Worm (Caenorhabditis elegans) whole organism, L3 larva: ENCODE results near the gene C54D10.13.

Source experiments
- ZK546.5 ChIP-seq: sonication (generic microtip); optimal IDR thresholded peaks from 2 replicates; lab custom pipeline; 2017; ENCODE audit warnings: missing biosample characterization, missing genetic modification characterization
- aly-2 ChIP-seq: fragments of 150-350 bp; optimal IDR thresholded peaks from 2 replicates; lab custom pipeline; 2014; ENCODE audit warnings: missing biosample characterization, missing genetic modification characterization
- nhr-11 ChIP-seq: fragments of 150-350 bp; optimal IDR thresholded peaks from 2 replicates; lab custom pipeline; 2014; ENCODE audit warnings: missing biosample characterization, missing genetic modification characterization
- nhr-237 ChIP-seq: fragments of 150-350 bp; optimal IDR thresholded peaks from 2 replicates; lab custom pipeline; 2014; ENCODE audit warnings: missing biosample characterization, missing genetic modification characterization
- pha-4 ChIP-seq: fragments of 150-350 bp; optimal IDR thresholded peaks from 2 replicates; lab custom pipeline; 2014; ENCODE audit warnings: missing biosample characterization, missing genetic modification reagents, missing genetic modification characterization
- pqm-1 ChIP-seq: fragments of 150-350 bp; optimal IDR thresholded peaks from 2 replicates; lab custom pipeline; 2017; ENCODE audit warnings: missing biosample characterization, missing genetic modification characterization, inconsistent platforms
- zag-1 ChIP-seq: fragments of 150-350 bp; optimal IDR thresholded peaks from 2 replicates; lab custom pipeline; 2014; ENCODE audit warnings: missing biosample characterization, missing genetic modification characterization
- ztf-4 ChIP-seq: fragments of 150-350 bp; optimal IDR thresholded peaks from 2 replicates; lab custom pipeline; 2014; ENCODE audit warnings: missing biosample characterization, missing genetic modification characterization

- no peak for TF ChIP-seq pha-4 (tag; lab: Kevin White, UChicago)
- TF ChIP-seq pqm-1 (tag; lab: Kevin White, UChicago) = no peak
- TF ChIP-seq ZK546.5 (tag; lab: Kevin White, UChicago) = no peak
- no peak for TF ChIP-seq ztf-4 (tag; lab: Kevin White, UChicago)
- no peak for TF ChIP-seq nhr-11 (tag; lab: Kevin White, UChicago)
- TF ChIP-seq nhr-237 (tag; lab: Kevin White, UChicago) = no peak
- no peak for TF ChIP-seq zag-1 (tag; lab: Kevin White, UChicago)
- no peak for TF ChIP-seq aly-2 (tag; lab: Kevin White, UChicago)
Observed at ce11 chrV:12406514-12406913, 25.6 kb downstream of the C54D10.13 start.
